Worm (Caenorhabditis elegans): ENCODE measurements around the gene Y53G8AM.6.

DNA sequence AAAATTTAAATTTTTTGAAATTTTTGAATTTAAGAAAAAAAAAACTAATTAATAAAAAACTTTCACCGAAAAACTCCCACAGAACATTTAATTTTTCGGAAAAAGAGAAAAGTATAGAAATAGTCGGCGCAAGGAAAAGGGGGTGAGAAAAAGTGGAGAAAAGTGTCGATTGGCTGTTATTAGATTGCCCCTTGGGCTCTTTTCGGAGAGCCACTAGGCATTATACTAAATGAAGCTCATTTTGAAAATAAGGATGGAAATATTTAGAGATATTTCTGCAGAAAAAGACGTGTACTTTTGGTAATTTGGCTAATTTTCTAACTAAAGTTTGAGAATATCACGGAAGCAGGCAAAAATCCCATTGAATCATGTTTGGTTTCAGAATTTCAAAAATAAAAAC, 35.5 kb downstream of the Y53G8AM.6 start:
- no peak for TF ChIP-seq unc-130 (GFP tag; optimal IDR thresholded peaks at IDR 0.05)
- no peak for TF ChIP-seq nhr-179 (tag; optimal IDR thresholded peaks at IDR 0.05)
- TF ChIP-seq madf-6 (GFP tag; IDR thresholded peaks at IDR 0.05): no peak
- TF ChIP-seq F39B2.1 (GFP tag; IDR thresholded peaks at IDR 0.05): no peak
- TF ChIP-seq F10E7.11 (tag; optimal IDR thresholded peaks at IDR 0.05): no peak
- TF ChIP-seq lsy-27 (tag; optimal IDR thresholded peaks at IDR 0.05; ENCODE audit: borderline replicate concordance, insufficient read depth): no peak
- no peak for TF ChIP-seq T07F8.4 (tag; optimal IDR thresholded peaks at IDR 0.05)
- TF ChIP-seq xnd-1 (tag; optimal IDR thresholded peaks at IDR 0.05): no peak
- TF ChIP-seq Y95B8A.8 (GFP tag; IDR thresholded peaks at IDR 0.05): no peak
- TF ChIP-seq nfya-1 (tag; optimal IDR thresholded peaks at IDR 0.05; ENCODE audit: borderline replicate concordance, insufficient read depth): no peak
- TF ChIP-seq unc-62 (GFP tag; optimal IDR thresholded peaks at IDR 0.05): no peak
